Fruit fly (Drosophila melanogaster) whole organism, embryonic: ENCODE data around the gene CG12659.

ENCODE experiments used
- CG1024 ChIP-seq: fragments of 200-800 bp; sonication (Bioruptor generic); IDR thresholded peaks from 2 replicates; pipeline ENCODE4 v1.3.6; 2022; ENCODE audit warnings: missing biosample characterization, missing genetic modification characterization
- CG10274 ChIP-seq: fragments of 200-800 bp; sonication (Bioruptor generic); optimal IDR thresholded peaks from 3 replicates; lab custom pipeline; 2017; ENCODE audit warnings: missing biosample characterization, mild to moderate bottlenecking, missing genetic modification characterization
- CG10321 ChIP-seq: fragments of 200-800 bp; sonication (Bioruptor generic); IDR thresholded peaks from 2 replicates; pipeline ENCODE4 v1.3.6; 2022; ENCODE audit warnings: missing biosample characterization, missing genetic modification characterization
- CG10366 ChIP-seq: fragments of 200-800 bp; sonication (Bioruptor generic); IDR thresholded peaks from 2 replicates; pipeline ENCODE4 v1.3.6; 2022; ENCODE audit warnings: missing biosample characterization, missing genetic modification characterization
- CG11695 ChIP-seq: fragments of 200-800 bp; sonication (Bioruptor generic); IDR thresholded peaks from 3 replicates; pipeline ENCODE4 v1.3.6; 2022; ENCODE audit warnings: missing biosample characterization, missing genetic modification characterization
- CG12236 ChIP-seq: fragments of 200-800 bp; sonication (Bioruptor generic); optimal IDR thresholded peaks from 2 replicates; lab custom pipeline; 2016; ENCODE audit warnings: missing biosample characterization, missing genetic modification characterization
- CG13424 ChIP-seq: fragments of 200-800 bp; sonication (Bioruptor generic); optimal IDR thresholded peaks from 2 replicates; lab custom pipeline; 2019; ENCODE audit warnings: missing biosample characterization, mild to moderate bottlenecking, missing genetic modification characterization, moderate library complexity
- CG14710 ChIP-seq: fragments of 200-800 bp; sonication (Bioruptor generic); optimal IDR thresholded peaks from 3 replicates; lab custom pipeline; 2019; ENCODE audit warnings: missing biosample characterization, mild to moderate bottlenecking, missing genetic modification characterization, moderate library complexity
- CG14860 ChIP-seq: fragments of 200-800 bp; sonication (Bioruptor generic); IDR thresholded peaks from 3 replicates; pipeline ENCODE4 v1.3.6; 2022; ENCODE audit warnings: missing biosample characterization, missing genetic modification characterization; ENCODE audit not compliant: partially characterized antibody
- CG1602 ChIP-seq: fragments of 200-800 bp; sonication (Bioruptor generic); optimal IDR thresholded peaks from 3 replicates; lab custom pipeline; 2016; ENCODE audit warnings: missing biosample characterization, missing genetic modification characterization
- CG1603 ChIP-seq: fragments of 200-800 bp; sonication (Bioruptor generic); optimal IDR thresholded peaks from 2 replicates; lab custom pipeline; 2019; ENCODE audit warnings: missing biosample characterization, mild to moderate bottlenecking, missing genetic modification characterization, moderate library complexity
- CG16813 ChIP-seq: fragments of 200-800 bp; sonication (Bioruptor generic); IDR thresholded peaks from 3 replicates; pipeline ENCODE4 v1.3.6; 2022; ENCODE audit warnings: missing biosample characterization, missing genetic modification characterization; ENCODE audit not compliant: partially characterized antibody
- CG17359 ChIP-seq: fragments of 200-800 bp; sonication (Bioruptor generic); optimal IDR thresholded peaks from 3 replicates; lab custom pipeline; 2018; ENCODE audit warnings: missing biosample characterization, mild to moderate bottlenecking, missing genetic modification characterization, moderate library complexity
- CG17361 ChIP-seq: fragments of 200-800 bp; sonication (Bioruptor generic); IDR thresholded peaks from 3 replicates; pipeline ENCODE4 v1.3.6; 2022; ENCODE audit warnings: missing biosample characterization, missing genetic modification characterization
- CG18011 ChIP-seq: fragments of 200-800 bp; sonication (Bioruptor generic); optimal IDR thresholded peaks from 2 replicates; lab custom pipeline; 2017; ENCODE audit warnings: missing biosample characterization, missing genetic modification characterization, mild to moderate bottlenecking, moderate library complexity, missing genotype
- CG2202 ChIP-seq: fragments of 200-800 bp; sonication (Bioruptor generic); optimal IDR thresholded peaks from 2 replicates; lab custom pipeline; 2018; ENCODE audit warnings: missing biosample characterization, mild to moderate bottlenecking, missing genetic modification characterization
- CG2712 ChIP-seq: fragments of 200-800 bp; optimal IDR thresholded peaks from 3 replicates; lab custom pipeline; 2019; ENCODE audit warnings: missing biosample characterization, mild to moderate bottlenecking, missing genetic modification characterization, moderate library complexity
- CG32767 ChIP-seq: fragments of 200-800 bp; sonication (Bioruptor generic); IDR thresholded peaks from 2 replicates; pipeline ENCODE4 v1.3.6; 2022; ENCODE audit warnings: missing biosample characterization, missing genetic modification characterization
- CG34224 ChIP-seq: fragments of 200-800 bp; sonication (Bioruptor generic); IDR thresholded peaks from 3 replicates; pipeline ENCODE4 v1.3.6; 2022; ENCODE audit warnings: missing biosample characterization, missing genetic modification characterization; ENCODE audit not compliant: partially characterized antibody
- CG3847 ChIP-seq: fragments of 200-800 bp; sonication (Bioruptor generic); IDR thresholded peaks from 2 replicates; pipeline ENCODE4 v1.3.6; 2022; ENCODE audit warnings: missing biosample characterization, missing genetic modification characterization
- CG4424 ChIP-seq: fragments of 200-800 bp; sonication (Bioruptor generic); optimal IDR thresholded peaks from 3 replicates; lab custom pipeline; 2016; ENCODE audit warnings: missing biosample characterization, missing genetic modification characterization
- CG4730 ChIP-seq: fragments of 200-800 bp; sonication (Bioruptor generic); IDR thresholded peaks from 2 replicates; pipeline ENCODE4 v1.3.6; 2022; ENCODE audit warnings: missing biosample characterization, missing genetic modification characterization
- CG6272 ChIP-seq: fragments of 200-800 bp; sonication (Bioruptor generic); IDR thresholded peaks from 2 replicates; pipeline ENCODE4 v1.3.6; 2022; ENCODE audit warnings: missing biosample characterization, missing genetic modification characterization
- CG8089 ChIP-seq: fragments of 200-800 bp; sonication (Bioruptor generic); optimal IDR thresholded peaks from 3 replicates; lab custom pipeline; 2016; ENCODE audit warnings: missing biosample characterization, missing genetic modification characterization
- CG8290 ChIP-seq, 3 experiments: fragments of 200-800 bp; sonication (Bioruptor generic); optimal IDR thresholded peaks; 2 replicates each; lab custom pipeline; 2016 to 2019; ENCODE audit warnings: missing biosample characterization in 3 of 3, missing genetic modification characterization in 3 of 3, mild to moderate bottlenecking in 2 of 3, moderate library complexity in 1 of 3
- CG8924 ChIP-seq: fragments of 200-800 bp; optimal IDR thresholded peaks from 3 replicates; lab custom pipeline; 2019; ENCODE audit warnings: missing biosample characterization, mild to moderate bottlenecking, missing genetic modification characterization, moderate library complexity
- CoRest ChIP-seq: fragments of 200-800 bp; sonication (Bioruptor generic); optimal IDR thresholded peaks from 3 replicates; lab custom pipeline; 2018; ENCODE audit warnings: missing biosample characterization, mild to moderate bottlenecking, missing genetic modification characterization, moderate library complexity
- Elba2 ChIP-seq: fragments of 200-800 bp; sonication (Bioruptor generic); optimal IDR thresholded peaks from 3 replicates; lab custom pipeline; 2016; ENCODE audit warnings: missing biosample characterization, missing genetic modification characterization
- Fer3 ChIP-seq: fragments of 200-800 bp; sonication (Bioruptor generic); optimal IDR thresholded peaks from 2 replicates; lab custom pipeline; 2018; ENCODE audit warnings: missing biosample characterization, mild to moderate bottlenecking, missing genetic modification characterization, moderate library complexity
- GATAe ChIP-seq: fragments of 200-800 bp; sonication (Bioruptor generic); conservative IDR thresholded peaks from 2 replicates; pipeline ENCODE4 v1.3.6; 2022; ENCODE audit warnings: missing biosample characterization, missing genetic modification characterization
- NC2α ChIP-seq: fragments of 200-800 bp; sonication (Bioruptor generic); optimal IDR thresholded peaks from 2 replicates; lab custom pipeline; 2016; ENCODE audit warnings: missing biosample characterization, missing genetic modification characterization
- Side ChIP-seq: fragments of 200-800 bp; sonication (Bioruptor generic); optimal IDR thresholded peaks from 2 replicates; lab custom pipeline; 2016; ENCODE audit warnings: missing biosample characterization, missing genetic modification characterization
- Xrp1 ChIP-seq: fragments of 200-800 bp; sonication (Bioruptor generic); IDR thresholded peaks from 2 replicates; pipeline ENCODE4 v1.3.6; 2022; ENCODE audit warnings: missing biosample characterization, missing genetic modification characterization
- ash1 ChIP-seq: fragments of 200-800 bp; sonication (Bioruptor generic); optimal IDR thresholded peaks from 2 replicates; lab custom pipeline; 2018; ENCODE audit warnings: missing biosample characterization, mild to moderate bottlenecking, missing genetic modification characterization
- br ChIP-seq: fragments of >200 bp; optimal IDR thresholded peaks from 2 replicates; lab custom pipeline; 2017
- cad ChIP-seq: fragments of >200 bp; optimal IDR thresholded peaks from 2 replicates; lab custom pipeline; 2017; ENCODE audit warnings: missing biosample characterization, missing genetic modification characterization
- chm ChIP-seq: fragments of 200-800 bp; sonication (Bioruptor generic); IDR thresholded peaks from 2 replicates; pipeline ENCODE4 v1.3.6; 2022; ENCODE audit warnings: missing biosample characterization, missing genetic modification characterization
- fd102C ChIP-seq: fragments of 200-800 bp; sonication (Bioruptor generic); optimal IDR thresholded peaks from 2 replicates; lab custom pipeline; 2018; ENCODE audit warnings: missing biosample characterization, mild to moderate bottlenecking, missing genetic modification characterization, moderate library complexity
- ftz-f1 ChIP-seq: fragments of 200-800 bp; sonication (Bioruptor generic); optimal IDR thresholded peaks from 2 replicates; lab custom pipeline; 2016; ENCODE audit warnings: missing biosample characterization, missing genetic modification characterization
- pzg ChIP-seq: fragments of 200-800 bp; sonication (Bioruptor generic); optimal IDR thresholded peaks from 3 replicates; lab custom pipeline; 2018; ENCODE audit warnings: missing biosample characterization, mild to moderate bottlenecking, missing genetic modification characterization, moderate library complexity
- repo ChIP-seq: fragments of 200-800 bp; sonication (Bioruptor generic); optimal IDR thresholded peaks from 2 replicates; lab custom pipeline; 2016; ENCODE audit warnings: missing biosample characterization, missing genetic modification characterization
- row ChIP-seq: fragments of 200-800 bp; sonication (Bioruptor generic); IDR thresholded peaks from 3 replicates; pipeline ENCODE4 v1.3.6; 2022; ENCODE audit warnings: missing biosample characterization, missing genetic modification characterization
- slou ChIP-seq: fragments of 200-800 bp; sonication (Bioruptor generic); optimal IDR thresholded peaks from 3 replicates; lab custom pipeline; 2016; ENCODE audit warnings: missing biosample characterization, missing genetic modification characterization
- tll ChIP-seq, 2 experiments: fragments of 200-800 bp in 1 of 2; fragments of >200 bp in 1 of 2; sonication (Bioruptor generic) in 1 of 2; optimal IDR thresholded peaks; 2 replicates each; lab custom pipeline; 2017 to 2019; ENCODE audit warnings: missing biosample characterization in 2 of 2, missing genetic modification characterization in 2 of 2, mild to moderate bottlenecking in 1 of 2, moderate library complexity in 1 of 2
- ttk ChIP-seq: fragments of 200-800 bp; sonication (Bioruptor generic); IDR thresholded peaks from 2 replicates; pipeline ENCODE4 v2.1.2; 2022; ENCODE audit warnings: missing biosample characterization, missing genetic modification characterization
- vnd ChIP-seq: fragments of 200-800 bp; sonication (Bioruptor generic); IDR thresholded peaks from 3 replicates; pipeline ENCODE4 v1.3.6; 2022; ENCODE audit warnings: missing biosample characterization, missing genetic modification characterization; ENCODE audit not compliant: partially characterized antibody
- zen2 ChIP-seq: fragments of 200-800 bp; sonication (Bioruptor generic); IDR thresholded peaks from 3 replicates; pipeline ENCODE4 v1.3.6; 2022; ENCODE audit warnings: missing biosample characterization, missing genetic modification characterization; ENCODE audit not compliant: partially characterized antibody
- zf30C ChIP-seq: fragments of 200-800 bp; sonication (Bioruptor generic); optimal IDR thresholded peaks from 3 replicates; lab custom pipeline; 2018; ENCODE audit warnings: missing biosample characterization, mild to moderate bottlenecking, missing genetic modification characterization

Gene CG12659

DNA sequence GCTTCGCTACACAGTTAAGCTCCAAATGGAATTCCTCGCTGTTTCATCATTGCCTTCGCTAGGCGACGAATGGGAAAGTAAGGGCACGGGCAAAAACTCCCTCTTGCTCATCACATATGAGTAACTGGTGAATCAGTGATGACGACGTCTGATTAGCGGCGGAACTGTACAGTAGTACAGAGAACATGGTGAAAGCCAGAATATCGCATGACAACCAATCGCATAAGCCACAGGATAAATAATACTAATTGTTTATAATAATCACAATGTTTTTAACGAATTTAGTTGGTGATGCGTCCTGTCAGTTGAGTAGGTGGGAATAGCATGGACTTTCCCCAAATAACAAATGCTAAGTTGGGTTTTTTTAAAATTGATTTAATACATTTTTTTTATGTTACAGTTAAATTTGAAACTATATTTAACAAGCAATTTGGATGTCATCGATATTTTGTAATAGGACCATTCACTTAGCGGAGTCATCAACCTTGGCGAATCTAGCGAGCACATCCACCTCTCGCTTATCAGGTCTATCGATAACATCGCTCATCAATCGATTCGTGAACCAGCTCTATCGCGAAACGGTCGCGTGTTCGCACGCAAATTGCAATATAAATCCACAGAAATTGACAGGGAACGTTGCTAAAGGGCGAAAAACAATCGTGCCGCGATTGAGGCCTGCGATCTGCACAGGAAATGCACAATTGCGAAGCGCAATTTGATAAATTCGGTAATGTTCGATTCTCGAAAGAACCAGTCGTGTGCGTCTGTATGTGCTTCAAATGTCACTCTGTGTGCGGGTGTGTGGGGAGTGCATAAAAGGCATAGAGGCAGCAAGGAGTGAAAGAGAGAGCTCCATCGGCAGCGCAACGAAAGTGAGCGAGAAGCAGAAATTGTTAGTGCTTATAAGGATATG lies 31.2 kb downstream of the CG12659 start, which contains the start of the genes CG12112 and Trf4-1 (continued):
- no peak for TF ChIP-seq CG8290 (GFP tag; optimal IDR thresholded peaks at IDR 0.05; lab: Kevin White, UChicago)
- TF ChIP-seq CG8290 (tag; optimal IDR thresholded peaks at IDR 0.05; lab: Kevin White, UChicago) = peak in 1 of 2 experiments; percentile 38
- TF ChIP-seq CG4730 (GFP tag; lab: Robert Waterston, UW) = no peak
- no peak for TF ChIP-seq ftz-f1 (GFP tag; lab: Kevin White, UChicago)
- TF ChIP-seq CG14710 (tag; lab: Kevin White, UChicago) = peak; percentile 61
- TF ChIP-seq ttk (GFP tag; lab: Robert Waterston, UW) = no peak
- peak; percentile 52 for TF ChIP-seq CG8924 (tag; lab: Kevin White, UChicago)
- peak; percentile 63; the same call in 2 of the 3 replicates for TF ChIP-seq zen2 (GFP tag; lab: Robert Waterston, UW)
- no peak for TF ChIP-seq slou
- peak; percentile 36 for TF ChIP-seq CG2712 (tag; lab: Kevin White, UChicago)
- TF ChIP-seq CoRest (tag; lab: Kevin White, UChicago) = peak; percentile 37
- TF ChIP-seq CG10274 = no peak
- 0 out of 2 replicates have a peak, but pooled peaks have one; percentile 15 for TF ChIP-seq Xrp1 (GFP tag; lab: Robert Waterston, UW)
- no peak for TF ChIP-seq CG6272 (GFP tag; lab: Robert Waterston, UW)
- TF ChIP-seq CG1602 (GFP tag; lab: Kevin White, UChicago) = peak; percentile 7
- peak; percentile 69 for TF ChIP-seq CG1603
- no peak for TF ChIP-seq ash1 (GFP tag; lab: Kevin White, UChicago)
- TF ChIP-seq repo (GFP tag; lab: Kevin White, UChicago) = no peak
- no peak for TF ChIP-seq CG10366
- no peak for TF ChIP-seq chm
- TF ChIP-seq CG13424 (tag; lab: Kevin White, UChicago) = peak; percentile 34
- TF ChIP-seq fd102C = no peak
- TF ChIP-seq pzg (GFP tag; lab: Kevin White, UChicago) = peak; percentile 91
- no peak for TF ChIP-seq CG17359 (tag; lab: Kevin White, UChicago)
- TF ChIP-seq CG8089 = no peak
- TF ChIP-seq tll (GFP tag; optimal IDR thresholded peaks at IDR 0.05; lab: Kevin White, UChicago) = no peak
- TF ChIP-seq CG17361 = peak; percentile 51; the same call in 1 of the 3 replicates
- TF ChIP-seq CG14860 = peak; percentile 57; the same call in 2 of the 3 replicates
- TF ChIP-seq CG1024 (GFP tag; lab: Robert Waterston, UW) = no peak
- TF ChIP-seq CG32767 = no peak
- TF ChIP-seq Side (GFP tag; lab: Kevin White, UChicago) = no peak
- TF ChIP-seq CG11695 (GFP tag; lab: Robert Waterston, UW) = no peak
- no peak for TF ChIP-seq CG10321
- TF ChIP-seq Fer3 (tag; lab: Kevin White, UChicago) = no peak
- no peak for TF ChIP-seq CG18011 (GFP tag; lab: Kevin White, UChicago)
- TF ChIP-seq Elba2 (GFP tag; lab: Kevin White, UChicago) = no peak
- TF ChIP-seq zf30C = no peak
- no peak for TF ChIP-seq CG12236 (GFP tag; lab: Kevin White, UChicago)
- TF ChIP-seq CG3847 (GFP tag; lab: Robert Waterston, UW) = no peak
- no peak for TF ChIP-seq cad (GFP tag; lab: Kevin White, UChicago)
- TF ChIP-seq GATAe = no peak
- peak; percentile 73 for TF ChIP-seq CG34224 (GFP tag; lab: Robert Waterston, UW)
- TF ChIP-seq br (lab: Kevin White, UChicago) = no peak
- TF ChIP-seq CG16813 = peak; percentile 79
- TF ChIP-seq CG4424 (GFP tag; lab: Kevin White, UChicago) = no peak
- TF ChIP-seq NC2α (GFP tag; lab: Kevin White, UChicago) = no peak
- no peak for TF ChIP-seq CG2202
- TF ChIP-seq row (GFP tag; lab: Robert Waterston, UW) = peak; percentile 69
- peak; percentile 65; the same call in 2 of the 3 replicates for TF ChIP-seq vnd
